Worm (Caenorhabditis elegans) whole organism, midembryonic: ENCODE data around the gene C18G1.6.

Experiments
- T22C8.4 ChIP-seq: fragments of 200-800 bp; sonication (Bioruptor generic); IDR thresholded peaks from 2 replicates; pipeline ENCODE4 v1.3.6; 2022; ENCODE audit warnings: missing genetic modification characterization, missing compliant biosample characterization
- cog-1 ChIP-seq: sonication (generic microtip); optimal IDR thresholded peaks from 2 replicates; lab custom pipeline; 2016; ENCODE audit warnings: missing genetic modification characterization, missing compliant biosample characterization
- flt-1 ChIP-seq: fragments of 200-800 bp; sonication (Bioruptor generic); IDR thresholded peaks from 2 replicates; pipeline ENCODE4 v1.3.6; 2022; ENCODE audit warnings: missing genetic modification characterization, missing compliant biosample characterization
- tab-1 ChIP-seq: fragments of 200-800 bp; sonication (Bioruptor generic); IDR thresholded peaks from 2 replicates; pipeline ENCODE4 v1.3.6; 2022; ENCODE audit warnings: missing genetic modification characterization, missing compliant biosample characterization

- TF ChIP-seq cog-1 (tag; lab: Kevin White, UChicago) = no peak
- TF ChIP-seq flt-1 (GFP tag; lab: Robert Waterston, UW) = no peak
- TF ChIP-seq tab-1 = no peak
- TF ChIP-seq T22C8.4 (GFP tag; lab: Robert Waterston, UW) = no peak
These were observed 24.7 kb downstream of the C18G1.6 start for ce11 chrV:4775140-4775539.
